Worm (Caenorhabditis elegans) whole organism, L2 larva: ENCODE measurements around the gene F56A8.9.

Experiments used
- C34F6.9 ChIP-seq: fragments of 150-350 bp; optimal IDR thresholded peaks from 2 replicates; lab custom pipeline; 2014; ENCODE audit warnings: missing biosample characterization, missing genetic modification characterization
- Y55F3AM.14 ChIP-seq: fragments of 200-800 bp; sonication (Bioruptor generic); optimal IDR thresholded peaks from 2 replicates; lab custom pipeline; 2018; ENCODE audit warnings: mild to moderate bottlenecking, missing genetic modification characterization, missing compliant biosample characterization
- aly-2 ChIP-seq: fragments of 150-350 bp; optimal IDR thresholded peaks from 2 replicates; lab custom pipeline; 2014; ENCODE audit warnings: missing biosample characterization, missing genetic modification characterization
- ama-1 ChIP-seq: fragments of 150-350 bp; optimal IDR thresholded peaks from 2 replicates; lab custom pipeline; 2018; ENCODE audit warnings: inconsistent platforms
- blmp-1 ChIP-seq: sonication (generic microtip); optimal IDR thresholded peaks from 2 replicates; lab custom pipeline; 2017; ENCODE audit warnings: missing genetic modification characterization, mild to moderate bottlenecking, missing compliant biosample characterization, antibody characterized with exemption, moderate library complexity; ENCODE audit not compliant: insufficient read depth
- ceh-16 ChIP-seq: fragments of 150-350 bp; optimal IDR thresholded peaks from 2 replicates; lab custom pipeline; 2014; ENCODE audit warnings: missing biosample characterization, missing genetic modification characterization
- crh-2 ChIP-seq: sonication (generic microtip); optimal IDR thresholded peaks from 2 replicates; lab custom pipeline; 2017; ENCODE audit warnings: missing biosample characterization, missing genetic modification characterization
- egl-27 ChIP-seq: sonication (generic microtip); optimal IDR thresholded peaks from 3 replicates; lab custom pipeline; 2017; ENCODE audit warnings: missing biosample characterization, missing genetic modification reagents, missing genetic modification characterization
- elt-1 ChIP-seq: fragments of 150-350 bp; optimal IDR thresholded peaks from 2 replicates; lab custom pipeline; 2014; ENCODE audit warnings: missing biosample characterization, missing genetic modification characterization
- fos-1 ChIP-seq: fragments of 150-350 bp; optimal IDR thresholded peaks from 2 replicates; lab custom pipeline; 2014; ENCODE audit warnings: missing biosample characterization, missing genetic modification characterization
- gmeb-1 ChIP-seq: fragments of 150-350 bp; optimal IDR thresholded peaks from 2 replicates; lab custom pipeline; 2014; ENCODE audit warnings: missing biosample characterization, missing genetic modification characterization
- lin-13 ChIP-seq: fragments of 150-350 bp; optimal IDR thresholded peaks from 2 replicates; lab custom pipeline; 2014; ENCODE audit warnings: missing biosample characterization, missing genetic modification reagents, missing genetic modification characterization
- lin-39 ChIP-seq: fragments of 150-350 bp; optimal IDR thresholded peaks from 2 replicates; lab custom pipeline; 2014; ENCODE audit warnings: missing biosample characterization, missing genetic modification reagents, missing genetic modification characterization
- mab-5 ChIP-seq: fragments of 150-350 bp; optimal IDR thresholded peaks from 2 replicates; lab custom pipeline; 2014; ENCODE audit warnings: missing biosample characterization, missing genetic modification characterization
- mbf-1 ChIP-seq: sonication (generic microtip); optimal IDR thresholded peaks from 2 replicates; lab custom pipeline; 2017; ENCODE audit warnings: missing biosample characterization, missing genetic modification characterization
- nhr-10 ChIP-seq: sonication (generic microtip); optimal IDR thresholded peaks from 2 replicates; lab custom pipeline; 2017; ENCODE audit warnings: missing biosample characterization, missing genetic modification characterization
- nhr-11 ChIP-seq: fragments of 150-350 bp; optimal IDR thresholded peaks from 2 replicates; lab custom pipeline; 2014; ENCODE audit warnings: missing biosample characterization, missing genetic modification characterization
- nhr-129 ChIP-seq: fragments of 150-350 bp; optimal IDR thresholded peaks from 2 replicates; lab custom pipeline; 2014; ENCODE audit warnings: missing biosample characterization, missing genetic modification characterization
- nhr-21 ChIP-seq: fragments of 150-350 bp; optimal IDR thresholded peaks from 2 replicates; lab custom pipeline; 2014; ENCODE audit warnings: missing biosample characterization, missing genetic modification characterization
- nhr-237 ChIP-seq: fragments of 150-350 bp; optimal IDR thresholded peaks from 2 replicates; lab custom pipeline; 2014; ENCODE audit warnings: missing biosample characterization, missing genetic modification characterization
- nhr-25 ChIP-seq: fragments of 150-350 bp; sonication (generic microtip); optimal IDR thresholded peaks from 3 replicates; lab custom pipeline; 2014; ENCODE audit warnings: missing biosample characterization, missing genetic modification characterization
- nhr-77 ChIP-seq: fragments of 150-350 bp; optimal IDR thresholded peaks from 2 replicates; lab custom pipeline; 2014; ENCODE audit warnings: missing biosample characterization, missing genetic modification characterization
- peb-1 ChIP-seq: fragments of 150-350 bp; optimal IDR thresholded peaks from 2 replicates; lab custom pipeline; 2014; ENCODE audit warnings: missing biosample characterization, missing genetic modification characterization
- sem-4 ChIP-seq: fragments of 150-350 bp; optimal IDR thresholded peaks from 2 replicates; lab custom pipeline; 2014; ENCODE audit warnings: missing biosample characterization, missing genetic modification reagents, missing genetic modification characterization
- skn-1 ChIP-seq: sonication (generic microtip); optimal IDR thresholded peaks from 2 replicates; lab custom pipeline; 2017; ENCODE audit warnings: missing biosample characterization, missing genetic modification characterization
- sma-3 ChIP-seq: sonication (generic microtip); optimal IDR thresholded peaks from 2 replicates; lab custom pipeline; 2016; ENCODE audit warnings: missing genetic modification reagents, missing genetic modification characterization, missing compliant biosample characterization
- snpc-4 ChIP-seq: fragments of 150-350 bp; optimal IDR thresholded peaks from 2 replicates; lab custom pipeline; 2014; ENCODE audit warnings: missing biosample characterization, missing genetic modification characterization
- unc-39 ChIP-seq: fragments of 150-350 bp; optimal IDR thresholded peaks from 2 replicates; lab custom pipeline; 2014; ENCODE audit warnings: missing biosample characterization, missing genetic modification characterization
- unc-55 ChIP-seq: fragments of 150-350 bp; sonication (generic microtip); optimal IDR thresholded peaks from 3 replicates; lab custom pipeline; 2014; ENCODE audit warnings: missing biosample characterization, missing genetic modification reagents, missing genetic modification characterization
- unc-62 ChIP-seq: fragments of 150-350 bp; optimal IDR thresholded peaks from 2 replicates; lab custom pipeline; 2014; ENCODE audit warnings: missing biosample characterization, missing genetic modification reagents, missing genetic modification characterization
- zag-1 ChIP-seq: fragments of 150-350 bp; optimal IDR thresholded peaks from 2 replicates; lab custom pipeline; 2014; ENCODE audit warnings: missing biosample characterization, missing genetic modification characterization
- ztf-1 ChIP-seq: fragments of 200-800 bp; sonication (Bioruptor generic); conservative IDR thresholded peaks from 2 replicates; pipeline ENCODE4 v1.3.6; 2022; ENCODE audit warnings: missing genetic modification characterization, missing compliant biosample characterization
- ztf-4 ChIP-seq: fragments of 150-350 bp; optimal IDR thresholded peaks from 2 replicates; lab custom pipeline; 2014; ENCODE audit warnings: missing biosample characterization, missing genetic modification characterization

Gene F56A8.9

DNA sequence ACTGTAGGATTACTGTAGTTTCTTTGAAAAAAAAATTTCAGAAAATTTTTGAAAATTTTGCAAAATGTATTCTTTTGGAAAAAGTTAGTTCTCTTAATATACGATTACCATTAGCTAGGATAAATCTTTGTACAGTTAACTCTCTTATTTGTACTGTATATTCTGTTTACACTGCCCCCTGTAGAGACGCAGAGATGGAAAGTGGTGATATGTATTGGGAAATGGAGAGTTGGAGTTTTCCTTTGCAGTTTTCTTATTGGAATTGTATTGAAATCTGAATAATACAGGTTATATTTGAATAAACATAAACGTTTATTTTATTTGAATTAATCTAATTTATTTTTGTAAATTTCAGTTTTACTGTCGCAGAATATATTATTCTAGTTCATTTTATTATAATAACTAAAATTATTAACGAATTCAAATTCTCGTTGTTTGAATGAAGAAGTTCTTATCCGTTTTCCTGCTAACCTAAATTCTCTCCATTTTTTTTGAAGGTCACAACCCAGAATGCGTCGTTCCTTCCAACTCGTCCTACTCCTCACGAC, at the start of gene F56A8.9:
Gene F56A8.9 (plus strand): TSS at position 498 of the 548 bp plus-strand sequence.
- TF ChIP-seq gmeb-1 (tag; lab: Kevin White, UChicago): no peak
- no peak for TF ChIP-seq ama-1 (lab: Kevin White, UChicago)
- TF ChIP-seq fos-1 (tag; lab: Kevin White, UChicago): no peak
- TF ChIP-seq peb-1 (tag; lab: Kevin White, UChicago): no peak
- TF ChIP-seq ztf-1: no peak
- no peak for TF ChIP-seq aly-2 (tag; lab: Kevin White, UChicago)
- no peak for TF ChIP-seq lin-39
- TF ChIP-seq crh-2 (tag; lab: Kevin White, UChicago): no peak
- no peak for TF ChIP-seq ztf-4 (tag; lab: Kevin White, UChicago)
- TF ChIP-seq egl-27 (tag; lab: Kevin White, UChicago): no peak
- no peak for TF ChIP-seq nhr-10 (tag; lab: Kevin White, UChicago)
- no peak for TF ChIP-seq Y55F3AM.14 (GFP tag; lab: Kevin White, UChicago)
- no peak for TF ChIP-seq mab-5 (tag; lab: Kevin White, UChicago)
- no peak for TF ChIP-seq lin-13 (GFP tag; lab: Kevin White, UChicago)
- no peak for TF ChIP-seq nhr-11 (tag; lab: Kevin White, UChicago)
- no peak for TF ChIP-seq nhr-25
- no peak for TF ChIP-seq elt-1
- no peak for TF ChIP-seq nhr-237 (tag; lab: Kevin White, UChicago)

- TF ChIP-seq lin-13 (GFP tag; lab: Kevin White, UChicago) (no peak), ceh-16 (no peak), nhr-11 (tag; lab: Kevin White, UChicago) (no peak), C34F6.9 (tag; lab: Kevin White, UChicago) (no peak), unc-62 (no peak), ztf-4 (tag; lab: Kevin White, UChicago) (no peak), zag-1 (tag; lab: Kevin White, UChicago) (no peak), crh-2 (tag; lab: Kevin White, UChicago) (no peak)
Observed at ce11 chrIII:13204682-13205081, 49.8 kb upstream of the F56A8.9 start, which contains the start of gene Y39E4B.11. Gene Y39E4B.11 (plus strand): TSS chrIII:13204982.

- TF ChIP-seq snpc-4 (tag; lab: Kevin White, UChicago) (no peak), gmeb-1 (tag; lab: Kevin White, UChicago) (no peak), nhr-25 (no peak), ama-1 (lab: Kevin White, UChicago) (no peak), unc-39 (no peak), nhr-21 (tag; lab: Kevin White, UChicago) (no peak), aly-2 (tag; lab: Kevin White, UChicago) (no peak), mbf-1 (tag; lab: Kevin White, UChicago) (no peak)
- TF ChIP-seq, all 48 proteins: peak for 0
Observed at ce11 chrIII:13208978-13209377, 45.5 kb upstream of the F56A8.9 start.

ce11 chrIII:13212366-13212765, 42.1 kb upstream of the F56A8.9 start, which contains the start of gene tsp-3:
Gene tsp-3 (plus strand): TSS chrIII:13212666.
- TF ChIP-seq nhr-10 (tag; lab: Kevin White, UChicago): no peak

ce11 chrIII:13213111-13213510, 41.4 kb upstream of the F56A8.9 start:
- TF ChIP-seq skn-1 (tag; lab: Kevin White, UChicago) (no peak), nhr-25 (no peak), egl-27 (tag; lab: Kevin White, UChicago) (no peak), unc-62 (no peak), nhr-77 (tag; lab: Kevin White, UChicago) (no peak), aly-2 (tag; lab: Kevin White, UChicago) (no peak), sma-3 (GFP tag; lab: Kevin White, UChicago) (no peak)
- TF ChIP-seq, all 48 proteins: peak for 0

DNA sequence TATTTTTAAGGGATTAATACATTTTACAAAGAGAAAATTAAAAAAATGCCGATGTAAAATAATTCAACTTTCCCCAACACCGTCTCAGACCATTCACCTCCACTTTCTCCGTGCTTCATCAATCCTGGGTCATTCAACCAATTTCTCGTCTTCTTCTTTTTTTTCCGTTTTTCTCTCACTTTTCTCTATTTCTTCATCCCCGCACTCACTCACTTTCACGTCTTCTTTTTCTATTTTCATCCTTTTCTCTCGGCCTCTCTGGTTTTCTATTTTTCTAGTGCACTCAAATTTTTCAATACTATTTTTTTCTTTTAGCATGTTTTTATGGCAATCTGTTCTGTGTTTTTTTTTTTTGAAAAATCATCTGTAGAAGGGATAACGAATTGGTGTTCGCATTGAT, 38.8 kb upstream of the F56A8.9 start:
- TF ChIP-seq C34F6.9 (tag; lab: Kevin White, UChicago) (peak; percentile 41), unc-55 (GFP tag; lab: Kevin White, UChicago) (peak; percentile 66), nhr-129 (no peak), blmp-1 (peak; percentile 58), nhr-10 (tag; lab: Kevin White, UChicago) (no peak), sem-4 (tag; lab: Kevin White, UChicago) (peak; percentile 29)
